Worm (Caenorhabditis elegans) whole organism, young adult: ENCODE data around the gene W03C9.5.

Source experiments
- B0019.2 ChIP-seq: fragments of 200-800 bp; sonication (Bioruptor generic); conservative IDR thresholded peaks from 2 replicates; pipeline ENCODE4 v1.3.6; 2022; ENCODE audit warnings: missing genetic modification reagents, missing genetic modification characterization, missing compliant biosample characterization
- B0035.1 ChIP-seq: sonication (generic microtip); optimal IDR thresholded peaks from 2 replicates; lab custom pipeline; 2016; ENCODE audit warnings: missing genetic modification characterization, mild to moderate bottlenecking, missing compliant biosample characterization, missing genotype, missing genetic modification reagents
- F22D6.2 ChIP-seq: sonication (generic microtip); optimal IDR thresholded peaks from 2 replicates; lab custom pipeline; 2016; ENCODE audit warnings: mild to moderate bottlenecking, missing genetic modification characterization, missing compliant biosample characterization
- F33H1.4 ChIP-seq: fragments of 200-800 bp; sonication (Bioruptor generic); IDR thresholded peaks from 2 replicates; pipeline ENCODE4 v1.3.6; 2022; ENCODE audit warnings: missing genetic modification reagents, missing genetic modification characterization, missing compliant biosample characterization
- F37B4.10 ChIP-seq: fragments of 200-800 bp; sonication (Bioruptor generic); IDR thresholded peaks from 2 replicates; pipeline ENCODE4 v1.3.6; 2022; ENCODE audit warnings: missing genetic modification characterization, missing compliant biosample characterization
- F39B2.1 ChIP-seq: fragments of 200-800 bp; sonication (Bioruptor generic); IDR thresholded peaks from 2 replicates; pipeline ENCODE4 v1.3.6; 2022; ENCODE audit warnings: missing genetic modification reagents, missing genetic modification characterization, missing compliant biosample characterization
- F52B5.7 ChIP-seq: sonication (generic microtip); optimal IDR thresholded peaks from 2 replicates; lab custom pipeline; 2016; ENCODE audit warnings: mild to moderate bottlenecking, missing genetic modification characterization, missing compliant biosample characterization
- F57C9.4 ChIP-seq: sonication (generic microtip); optimal IDR thresholded peaks from 2 replicates; lab custom pipeline; 2017; ENCODE audit warnings: mild to moderate bottlenecking, missing genetic modification characterization, missing compliant biosample characterization
- Y53G8AR.9 ChIP-seq: fragments of 200-800 bp; sonication (Bioruptor generic); conservative IDR thresholded peaks from 2 replicates; pipeline ENCODE4 v1.3.6; 2022; ENCODE audit warnings: missing genetic modification reagents, missing genetic modification characterization, missing compliant biosample characterization
- Y56A3A.18 ChIP-seq: fragments of 200-800 bp; sonication (Bioruptor generic); IDR thresholded peaks from 2 replicates; pipeline ENCODE4 v1.3.6; 2022; ENCODE audit warnings: missing genetic modification reagents, missing genetic modification characterization, missing compliant biosample characterization
- Y67H2A.10 ChIP-seq: fragments of 200-800 bp; sonication (Bioruptor generic); conservative IDR thresholded peaks from 2 replicates; pipeline ENCODE4 v1.3.6; 2022; ENCODE audit warnings: missing genetic modification reagents, missing genetic modification characterization, missing compliant biosample characterization
- Y79H2A.3 ChIP-seq: fragments of 200-800 bp; sonication (Bioruptor generic); conservative IDR thresholded peaks from 2 replicates; pipeline ENCODE4 v1.3.6; 2022; ENCODE audit warnings: missing genetic modification reagents, missing genetic modification characterization, missing compliant biosample characterization
- akir-1 ChIP-seq: fragments of 200-800 bp; sonication (Bioruptor generic); optimal IDR thresholded peaks from 2 replicates; lab custom pipeline; 2018; ENCODE audit warnings: mild to moderate bottlenecking, missing genetic modification characterization, moderate library complexity, missing compliant biosample characterization
- aptf-2 ChIP-seq: fragments of 200-800 bp; sonication (Bioruptor generic); conservative IDR thresholded peaks from 2 replicates; pipeline ENCODE4 v1.3.6; 2022; ENCODE audit warnings: missing genetic modification reagents, missing genetic modification characterization, missing compliant biosample characterization
- aptf-3 ChIP-seq: fragments of 200-800 bp; sonication (Bioruptor generic); IDR thresholded peaks from 2 replicates; pipeline ENCODE4 v1.3.6; 2022; ENCODE audit warnings: missing genetic modification characterization, missing compliant biosample characterization
- attf-3 ChIP-seq: fragments of 200-800 bp; sonication (Bioruptor generic); conservative IDR thresholded peaks from 2 replicates; pipeline ENCODE4 v1.3.6; 2022; ENCODE audit warnings: missing genetic modification reagents, missing genetic modification characterization, missing compliant biosample characterization
- attf-5 ChIP-seq: fragments of 200-800 bp; sonication (Bioruptor generic); optimal IDR thresholded peaks from 2 replicates; lab custom pipeline; 2018; ENCODE audit warnings: mild to moderate bottlenecking, missing genetic modification characterization, missing compliant biosample characterization
- attf-6 ChIP-seq: fragments of 200-800 bp; sonication (Bioruptor generic); IDR thresholded peaks from 2 replicates; pipeline ENCODE4 v1.3.6; 2022; ENCODE audit warnings: missing genetic modification reagents, missing genetic modification characterization, missing compliant biosample characterization
- ceh-100 ChIP-seq: fragments of 200-800 bp; sonication (Bioruptor generic); IDR thresholded peaks from 2 replicates; pipeline ENCODE4 v1.3.6; 2022; ENCODE audit warnings: missing genetic modification reagents, missing genetic modification characterization, missing compliant biosample characterization
- ceh-27 ChIP-seq: fragments of 200-800 bp; sonication (Bioruptor generic); optimal IDR thresholded peaks from 2 replicates; lab custom pipeline; 2018; ENCODE audit warnings: mild to moderate bottlenecking, missing genetic modification characterization, moderate library complexity, missing compliant biosample characterization
- ceh-58 ChIP-seq: fragments of 200-800 bp; sonication (Bioruptor generic); IDR thresholded peaks from 2 replicates; pipeline ENCODE4 v1.3.6; 2022; ENCODE audit warnings: missing genetic modification characterization, missing compliant biosample characterization
- ceh-91 ChIP-seq: fragments of 200-800 bp; sonication (Bioruptor generic); IDR thresholded peaks from 2 replicates; pipeline ENCODE4 v1.3.6; 2022; ENCODE audit warnings: missing genetic modification reagents, missing genetic modification characterization, missing compliant biosample characterization
- die-1 ChIP-seq: sonication (generic microtip); optimal IDR thresholded peaks from 2 replicates; lab custom pipeline; 2016; ENCODE audit warnings: missing genotype, mild to moderate bottlenecking, missing genetic modification characterization, missing compliant biosample characterization
- egl-18 ChIP-seq: fragments of 200-800 bp; sonication (Bioruptor generic); IDR thresholded peaks from 2 replicates; pipeline ENCODE4 v1.3.6; 2022; ENCODE audit warnings: missing genetic modification reagents, missing genetic modification characterization, missing compliant biosample characterization
- ekl-4 ChIP-seq: fragments of 200-800 bp; sonication (Bioruptor generic); IDR thresholded peaks from 2 replicates; pipeline ENCODE4 v1.3.6; 2022; ENCODE audit warnings: missing genetic modification reagents, missing genetic modification characterization, missing compliant biosample characterization
- hlh-12 ChIP-seq: sonication (generic microtip); optimal IDR thresholded peaks from 2 replicates; lab custom pipeline; 2016; ENCODE audit warnings: missing genetic modification characterization, missing compliant biosample characterization
- hmg-1.2 ChIP-seq: fragments of 200-800 bp; sonication (Bioruptor generic); IDR thresholded peaks from 2 replicates; pipeline ENCODE4 v1.3.6; 2022; ENCODE audit warnings: missing genetic modification reagents, missing genetic modification characterization, missing compliant biosample characterization
- hmg-20 ChIP-seq: fragments of 200-800 bp; sonication (Bioruptor generic); IDR thresholded peaks from 2 replicates; pipeline ENCODE4 v1.3.6; 2022; ENCODE audit warnings: missing genetic modification reagents, missing genetic modification characterization, missing compliant biosample characterization
- lin-35 ChIP-seq, 3 experiments: fragments of 150-350 bp in 2 of 3; sonication (generic microtip) in 1 of 3; optimal IDR thresholded peaks; 2 replicates each; lab custom pipeline; 2014 to 2018; ENCODE audit warnings: missing biosample characterization in 3 of 3, missing genetic modification characterization in 3 of 3, missing genetic modification reagents in 3 of 3
- lin-40 ChIP-seq: sonication (generic microtip); optimal IDR thresholded peaks from 2 replicates; lab custom pipeline; 2016; ENCODE audit warnings: missing genetic modification characterization, mild to moderate bottlenecking, missing compliant biosample characterization, missing genotype, missing genetic modification reagents
- lir-1 ChIP-seq: fragments of 200-800 bp; sonication (Bioruptor generic); conservative IDR thresholded peaks from 2 replicates; pipeline ENCODE4 v1.3.6; 2022; ENCODE audit warnings: missing genetic modification reagents, missing genetic modification characterization, missing compliant biosample characterization
- madf-3 ChIP-seq: fragments of 200-800 bp; sonication (Bioruptor generic); IDR thresholded peaks from 2 replicates; pipeline ENCODE4 v1.3.6; 2022; ENCODE audit warnings: missing genetic modification reagents, missing genetic modification characterization, missing compliant biosample characterization
- madf-6 ChIP-seq: fragments of 200-800 bp; sonication (Bioruptor generic); IDR thresholded peaks from 2 replicates; pipeline ENCODE4 v1.3.6; 2022; ENCODE audit warnings: missing genetic modification reagents, missing genetic modification characterization, missing compliant biosample characterization
- mes-4 ChIP-seq: sonication (generic microtip); optimal IDR thresholded peaks from 2 replicates; lab custom pipeline; 2016; ENCODE audit warnings: missing genotype, missing genetic modification characterization, missing compliant biosample characterization
- mxl-1 ChIP-seq: sonication (generic microtip); optimal IDR thresholded peaks from 2 replicates; lab custom pipeline; 2016; ENCODE audit warnings: missing genetic modification characterization, missing compliant biosample characterization
- nfya-1 ChIP-seq: sonication (generic microtip); optimal IDR thresholded peaks from 2 replicates; lab custom pipeline; 2017; ENCODE audit warnings: antibody characterized with exemption, missing compliant biosample characterization, missing genetic modification characterization, borderline replicate concordance; ENCODE audit not compliant: insufficient read depth
- nfya-2 ChIP-seq: fragments of 200-800 bp; sonication (Bioruptor generic); IDR thresholded peaks from 2 replicates; pipeline ENCODE4 v1.3.6; 2022; ENCODE audit warnings: missing genetic modification reagents, missing genetic modification characterization, missing compliant biosample characterization
- nhr-80 ChIP-seq: sonication (generic microtip); optimal IDR thresholded peaks from 2 replicates; lab custom pipeline; 2016; ENCODE audit warnings: missing genetic modification characterization, missing compliant biosample characterization
- pbrm-1 ChIP-seq: fragments of 200-800 bp; sonication (Bioruptor generic); IDR thresholded peaks from 2 replicates; pipeline ENCODE4 v1.3.6; 2022; ENCODE audit warnings: missing genetic modification reagents, missing genetic modification characterization, missing compliant biosample characterization
- snpc-3.4 ChIP-seq: sonication (generic microtip); optimal IDR thresholded peaks from 2 replicates; lab custom pipeline; 2017; ENCODE audit warnings: missing genetic modification characterization, mild to moderate bottlenecking, missing compliant biosample characterization, antibody characterized with exemption, moderate library complexity, missing genotype, missing genetic modification reagents
- somi-1 ChIP-seq: fragments of 200-800 bp; sonication (Bioruptor generic); optimal IDR thresholded peaks from 2 replicates; lab custom pipeline; 2018; ENCODE audit warnings: mild to moderate bottlenecking, missing genetic modification characterization, missing compliant biosample characterization
- sptf-2 ChIP-seq: fragments of 200-800 bp; sonication (Bioruptor generic); optimal IDR thresholded peaks from 2 replicates; lab custom pipeline; 2018; ENCODE audit warnings: mild to moderate bottlenecking, missing genetic modification characterization, missing compliant biosample characterization
- tbx-9 ChIP-seq: sonication (generic microtip); optimal IDR thresholded peaks from 2 replicates; lab custom pipeline; 2016; ENCODE audit warnings: borderline replicate concordance, missing genetic modification characterization, inconsistent platforms, missing compliant biosample characterization
- unc-62 ChIP-seq: fragments of 150-350 bp; optimal IDR thresholded peaks from 2 replicates; lab custom pipeline; 2014; ENCODE audit warnings: missing biosample characterization, missing genetic modification reagents, missing genetic modification characterization
- ztf-22 ChIP-seq: fragments of 200-800 bp; sonication (Bioruptor generic); optimal IDR thresholded peaks from 2 replicates; lab custom pipeline; 2018; ENCODE audit warnings: mild to moderate bottlenecking, missing genetic modification characterization, moderate library complexity, missing compliant biosample characterization
- ztf-28 ChIP-seq: fragments of 200-800 bp; sonication (Bioruptor generic); IDR thresholded peaks from 2 replicates; pipeline ENCODE4 v1.3.6; 2022; ENCODE audit warnings: missing genetic modification reagents, missing genetic modification characterization, missing compliant biosample characterization
- ztf-3 ChIP-seq: fragments of 200-800 bp; sonication (Bioruptor generic); optimal IDR thresholded peaks from 2 replicates; lab custom pipeline; 2018; ENCODE audit warnings: mild to moderate bottlenecking, missing genetic modification characterization, missing compliant biosample characterization

Gene W03C9.5

ce11 chrII:11966602-11967001 lies 742 bp downstream of the W03C9.5 start, which contains the start of gene rab-7 (continued):
- TF ChIP-seq madf-3 (GFP tag; lab: Robert Waterston, UW): peak; percentile 79
- no peak for TF ChIP-seq B0019.2 (GFP tag; lab: Robert Waterston, UW)
- peak; percentile 53; the same call in 1 of the 2 replicates for TF ChIP-seq ekl-4 (GFP tag; lab: Robert Waterston, UW)

DNA sequence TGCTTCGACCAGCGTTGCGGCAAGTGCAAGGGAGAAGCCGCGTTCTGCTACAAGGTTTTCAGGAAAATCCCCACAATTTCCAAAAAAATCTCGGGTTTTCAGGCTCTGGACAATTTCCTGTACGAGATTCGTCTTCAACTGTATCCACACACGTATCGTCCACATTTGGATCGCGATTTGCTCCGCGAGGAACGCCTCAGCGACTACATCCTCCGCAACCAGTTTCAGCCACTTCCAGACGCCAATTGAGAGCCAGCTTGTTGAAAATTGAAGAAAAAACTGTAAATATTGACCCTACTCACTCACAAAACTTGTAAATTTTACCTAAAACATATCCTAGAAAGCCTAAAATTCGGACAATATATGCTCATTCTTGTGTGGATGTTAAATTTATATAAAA lies 2.5 kb downstream of the W03C9.5 start:
- TF ChIP-seq nfya-1 (no peak), die-1 (tag; lab: Kevin White, UChicago) (peak; percentile 5), egl-18 (no peak), tbx-9 (tag; lab: Kevin White, UChicago) (no peak), F33H1.4 (GFP tag; lab: Robert Waterston, UW) (0 out of 2 replicates have a peak, but pooled peaks have one; percentile 9), hmg-1.2 (GFP tag; lab: Robert Waterston, UW) (no peak), F22D6.2 (tag; lab: Kevin White, UChicago) (no peak), attf-5 (GFP tag; lab: Kevin White, UChicago) (peak; percentile 42), Y67H2A.10 (GFP tag; lab: Robert Waterston, UW) (no peak), Y79H2A.3 (0 out of 2 replicates have a peak, but pooled peaks have one; percentile 36), lin-40 (tag; lab: Kevin White, UChicago) (no peak), F57C9.4 (tag; lab: Kevin White, UChicago) (no peak), F39B2.1 (no peak), hlh-12 (no peak), madf-3 (GFP tag; lab: Robert Waterston, UW) (0 out of 2 replicates have a peak, but pooled peaks have one; percentile 15), Y56A3A.18 (GFP tag; lab: Robert Waterston, UW) (0 out of 2 replicates have a peak, but pooled peaks have one; percentile 61), Y53G8AR.9 (GFP tag; lab: Robert Waterston, UW) (0 out of 2 replicates have a peak, but pooled peaks have one; percentile 60), ceh-27 (no peak), lir-1 (GFP tag; lab: Robert Waterston, UW) (no peak), B0035.1 (tag; lab: Kevin White, UChicago) (no peak), akir-1 (GFP tag; lab: Kevin White, UChicago) (no peak), ztf-3 (GFP tag; lab: Kevin White, UChicago) (no peak), unc-62 (GFP tag; lab: Kevin White, UChicago) (no peak), lin-35 (GFP tag; optimal IDR thresholded peaks at IDR 0.05; lab: Kevin White, UChicago) (no peak), nhr-80 (tag; lab: Kevin White, UChicago) (no peak), mxl-1 (tag; lab: Kevin White, UChicago) (no peak), nfya-2 (GFP tag; lab: Robert Waterston, UW) (0 out of 2 replicates have a peak, but pooled peaks have one; percentile 64), ceh-91 (GFP tag; lab: Robert Waterston, UW) (0 out of 2 replicates have a peak, but pooled peaks have one; percentile 29), attf-3 (GFP tag; lab: Robert Waterston, UW) (no peak), ceh-58 (GFP tag; lab: Robert Waterston, UW) (no peak), sptf-2 (GFP tag; lab: Kevin White, UChicago) (no peak), F37B4.10 (GFP tag; lab: Robert Waterston, UW) (no peak), aptf-3 (no peak), somi-1 (GFP tag; lab: Kevin White, UChicago) (no peak), ceh-100 (GFP tag; lab: Robert Waterston, UW) (no peak), F52B5.7 (tag; lab: Kevin White, UChicago) (peak; percentile 37), ztf-22 (no peak), snpc-3.4 (tag; lab: Kevin White, UChicago) (no peak), mes-4 (tag; lab: Kevin White, UChicago) (no peak), madf-6 (GFP tag; lab: Robert Waterston, UW) (0 out of 2 replicates have a peak, but pooled peaks have one; percentile 8), pbrm-1 (GFP tag; lab: Robert Waterston, UW) (0 out of 2 replicates have a peak, but pooled peaks have one; percentile 39), ztf-28 (GFP tag; lab: Robert Waterston, UW) (no peak), aptf-2 (no peak), hmg-20 (GFP tag; lab: Robert Waterston, UW) (no peak), attf-6 (GFP tag; lab: Robert Waterston, UW) (no peak)
